Fruit fly (Drosophila melanogaster) whole organism: ENCODE data around the gene Atg1.

ENCODE experiments used
- CG8478 ChIP-seq: fragments of >200 bp; optimal IDR thresholded peaks from 2 replicates; lab custom pipeline; 2018; ENCODE audit warnings: inconsistent platforms
- Dll ChIP-seq: fragments of >200 bp; optimal IDR thresholded peaks from 2 replicates; lab custom pipeline; 2017
- EcR ChIP-seq, 2 experiments: fragments of >200 bp; optimal IDR thresholded peaks; 2 replicates each; lab custom pipeline; 2017; ENCODE audit warnings: missing biosample characterization in 2 of 2, missing genetic modification characterization in 2 of 2, missing genetic modification reagents in 2 of 2
- pan ChIP-seq: fragments of >200 bp; optimal IDR thresholded peaks from 2 replicates; lab custom pipeline; 2017
- psq ChIP-seq: fragments of >200 bp; optimal IDR thresholded peaks from 2 replicates; lab custom pipeline; 2017
- usp ChIP-seq: fragments of >200 bp; optimal IDR thresholded peaks from 2 replicates; lab custom pipeline; 2017; ENCODE audit warnings: missing biosample characterization, missing genetic modification characterization, mixed read lengths

The Atg1 gene

dm6 chr3L:12833864-12834525 lies 29.1 kb upstream of the Atg1 start:
- TF ChIP-seq pan (lab: Kevin White, UChicago) (no peak), usp (GFP tag; lab: Kevin White, UChicago) (no peak), Dll (lab: Kevin White, UChicago) (no peak), EcR (GFP tag; optimal IDR thresholded peaks at IDR 0.05; lab: Kevin White, UChicago) (no peak), psq (lab: Kevin White, UChicago) (no peak), CG8478 (no peak)

- TF ChIP-seq Dll (lab: Kevin White, UChicago) (no peak), CG8478 (no peak), usp (GFP tag; lab: Kevin White, UChicago) (no peak), psq (lab: Kevin White, UChicago) (no peak), EcR (GFP tag; optimal IDR thresholded peaks at IDR 0.05; lab: Kevin White, UChicago) (no peak), pan (lab: Kevin White, UChicago) (no peak)
Measured at dm6 chr3L:12833354-12833753, 28.4 kb upstream of the Atg1 start.

- TF ChIP-seq EcR (GFP tag; optimal IDR thresholded peaks at IDR 0.05; lab: Kevin White, UChicago) (peak in 1 of 2 experiments; percentile 93), pan (lab: Kevin White, UChicago) (no peak)
Measured at dm6 chr3L:12832355-12832881, 27.5 kb upstream of the Atg1 start.

dm6 chr3L:12831290-12831952 lies 26.5 kb upstream of the Atg1 start:
- TF ChIP-seq usp (GFP tag; lab: Kevin White, UChicago) (no peak), pan (lab: Kevin White, UChicago) (no peak), psq (lab: Kevin White, UChicago) (no peak), Dll (lab: Kevin White, UChicago) (no peak), CG8478 (no peak), EcR (GFP tag; optimal IDR thresholded peaks at IDR 0.05; lab: Kevin White, UChicago) (no peak)

dm6 chr3L:12830416-12830815 lies 25.5 kb upstream of the Atg1 start:
- no peak for TF ChIP-seq CG8478

- TF ChIP-seq CG8478 (no peak), pan (lab: Kevin White, UChicago) (no peak), psq (lab: Kevin White, UChicago) (no peak), Dll (lab: Kevin White, UChicago) (no peak), usp (GFP tag; lab: Kevin White, UChicago) (no peak), EcR (GFP tag; optimal IDR thresholded peaks at IDR 0.05; lab: Kevin White, UChicago) (no peak)
Measured at dm6 chr3L:12828532-12828931, 23.6 kb upstream of the Atg1 start.

dm6 chr3L:12827705-12828104 lies 22.8 kb upstream of the Atg1 start:
- TF ChIP-seq CG8478 = no peak
- TF ChIP-seq usp (GFP tag; lab: Kevin White, UChicago) = no peak
- no peak for TF ChIP-seq pan (lab: Kevin White, UChicago)
- TF ChIP-seq EcR (GFP tag; optimal IDR thresholded peaks at IDR 0.05; lab: Kevin White, UChicago) = no peak
- TF ChIP-seq psq (lab: Kevin White, UChicago) = no peak
- TF ChIP-seq Dll (lab: Kevin White, UChicago) = no peak

dm6 chr3L:12815756-12816155 lies 10.8 kb upstream of the Atg1 start:
- no peak for TF ChIP-seq CG8478
- TF ChIP-seq usp (GFP tag; lab: Kevin White, UChicago) = no peak
- TF ChIP-seq psq (lab: Kevin White, UChicago) = no peak
- no peak for TF ChIP-seq pan (lab: Kevin White, UChicago)
- no peak for TF ChIP-seq EcR (GFP tag; optimal IDR thresholded peaks at IDR 0.05; lab: Kevin White, UChicago)
- no peak for TF ChIP-seq Dll (lab: Kevin White, UChicago)

- TF ChIP-seq EcR (GFP tag; optimal IDR thresholded peaks at IDR 0.05; lab: Kevin White, UChicago) = no peak
- TF ChIP-seq usp (GFP tag; lab: Kevin White, UChicago) = no peak
- no peak for TF ChIP-seq Dll (lab: Kevin White, UChicago)
- TF ChIP-seq pan (lab: Kevin White, UChicago) = no peak
- no peak for TF ChIP-seq psq (lab: Kevin White, UChicago)
- TF ChIP-seq CG8478 = no peak
Measured at dm6 chr3L:12814806-12815205, 9.9 kb upstream of the Atg1 start.

dm6 chr3L:12813907-12814306 lies 9.0 kb upstream of the Atg1 start, which contains the start of the genes Sf3a2 and CG42588:
TSS of gene Sf3a2 (minus strand) at chr3L:12814019.
TSS of gene CG42588 (plus strand) at chr3L:12814254.
- TF ChIP-seq usp (GFP tag; lab: Kevin White, UChicago) (no peak), CG8478 (no peak), psq (lab: Kevin White, UChicago) (no peak), pan (lab: Kevin White, UChicago) (no peak), Dll (lab: Kevin White, UChicago) (no peak), EcR (GFP tag; optimal IDR thresholded peaks at IDR 0.05; lab: Kevin White, UChicago) (no peak)

dm6 chr3L:12808421-12808820 lies 3.5 kb upstream of the Atg1 start, which contains the start of gene CG32110:
TSS of gene CG32110 (plus strand) at chr3L:12808721.
- TF ChIP-seq Dll (lab: Kevin White, UChicago) (no peak), usp (GFP tag; lab: Kevin White, UChicago) (no peak), psq (lab: Kevin White, UChicago) (no peak)

- TF ChIP-seq EcR (GFP tag; optimal IDR thresholded peaks at IDR 0.05; lab: Kevin White, UChicago) = no peak
- TF ChIP-seq psq (lab: Kevin White, UChicago) = peak; percentile 80
Measured at dm6 chr3L:12806290-12806743, 1.4 kb upstream of the Atg1 start.
